Fruit fly (Drosophila melanogaster) whole organism, embryonic: ENCODE results near the gene CG5013.

Experiments used
- CG10321 ChIP-seq: fragments of 200-800 bp; sonication (Bioruptor generic); IDR thresholded peaks from 2 replicates; pipeline ENCODE4 v1.3.6; 2022; ENCODE audit warnings: missing biosample characterization, missing genetic modification characterization
- CG10462 ChIP-seq: fragments of 200-800 bp; sonication (Bioruptor generic); optimal IDR thresholded peaks from 2 replicates; lab custom pipeline; 2016; ENCODE audit warnings: missing biosample characterization, missing genetic modification characterization
- CG10959 ChIP-seq: fragments of 200-800 bp; sonication (Bioruptor generic); IDR thresholded peaks from 2 replicates; pipeline ENCODE4 v1.3.6; 2022; ENCODE audit warnings: missing biosample characterization, missing genetic modification characterization
- CG11085 ChIP-seq: fragments of 200-800 bp; sonication (Bioruptor generic); IDR thresholded peaks from 2 replicates; pipeline ENCODE4 v1.3.6; 2022; ENCODE audit warnings: missing biosample characterization, missing genetic modification characterization
- CG12104 ChIP-seq: fragments of 200-800 bp; sonication (Bioruptor generic); optimal IDR thresholded peaks from 3 replicates; lab custom pipeline; 2016; ENCODE audit warnings: missing biosample characterization, missing genetic modification characterization
- CG12219 ChIP-seq: fragments of 200-800 bp; sonication (Bioruptor generic); optimal IDR thresholded peaks from 3 replicates; lab custom pipeline; 2018; ENCODE audit warnings: missing biosample characterization, mild to moderate bottlenecking, missing genetic modification characterization
- CG12744 ChIP-seq: fragments of 200-800 bp; sonication (Bioruptor generic); optimal IDR thresholded peaks from 2 replicates; lab custom pipeline; 2016; ENCODE audit warnings: missing biosample characterization, missing genetic modification characterization
- CG12769 ChIP-seq: fragments of 200-800 bp; sonication (Bioruptor generic); optimal IDR thresholded peaks from 2 replicates; lab custom pipeline; 2019; ENCODE audit warnings: missing biosample characterization, mild to moderate bottlenecking, missing genetic modification characterization, moderate library complexity
- CG13424 ChIP-seq: fragments of 200-800 bp; sonication (Bioruptor generic); optimal IDR thresholded peaks from 2 replicates; lab custom pipeline; 2019; ENCODE audit warnings: missing biosample characterization, mild to moderate bottlenecking, missing genetic modification characterization, moderate library complexity
- CG14710 ChIP-seq: fragments of 200-800 bp; sonication (Bioruptor generic); optimal IDR thresholded peaks from 3 replicates; lab custom pipeline; 2019; ENCODE audit warnings: missing biosample characterization, mild to moderate bottlenecking, missing genetic modification characterization, moderate library complexity
- CG15514 ChIP-seq: fragments of 200-800 bp; sonication (Bioruptor generic); optimal IDR thresholded peaks from 3 replicates; lab custom pipeline; 2017; ENCODE audit warnings: missing biosample characterization, missing genetic modification characterization, mild to moderate bottlenecking, moderate library complexity, missing genetic modification reagents
- CG2120 ChIP-seq: fragments of 200-800 bp; sonication (Bioruptor generic); optimal IDR thresholded peaks from 3 replicates; lab custom pipeline; 2016; ENCODE audit warnings: missing biosample characterization, missing genetic modification characterization
- CG31365 ChIP-seq: fragments of 200-800 bp; sonication (Bioruptor generic); optimal IDR thresholded peaks from 2 replicates; lab custom pipeline; 2018; ENCODE audit warnings: missing biosample characterization, mild to moderate bottlenecking, missing genetic modification characterization
- CG32532 ChIP-seq: fragments of 200-800 bp; sonication (Bioruptor generic); IDR thresholded peaks from 2 replicates; pipeline ENCODE4 v1.3.6; 2022; ENCODE audit warnings: missing biosample characterization, missing genetic modification characterization
- CG32767 ChIP-seq: fragments of 200-800 bp; sonication (Bioruptor generic); IDR thresholded peaks from 2 replicates; pipeline ENCODE4 v1.3.6; 2022; ENCODE audit warnings: missing biosample characterization, missing genetic modification characterization
- CG3838 ChIP-seq: fragments of 200-800 bp; sonication (Bioruptor generic); optimal IDR thresholded peaks from 3 replicates; lab custom pipeline; 2016; ENCODE audit warnings: missing biosample characterization, missing genetic modification characterization
- CG4328 ChIP-seq: fragments of 200-800 bp; sonication (Bioruptor generic); optimal IDR thresholded peaks from 3 replicates; lab custom pipeline; 2017; ENCODE audit warnings: missing biosample characterization, missing genetic modification reagents, missing genetic modification characterization
- CG6791 ChIP-seq: fragments of 200-800 bp; sonication (Bioruptor generic); IDR thresholded peaks from 3 replicates; pipeline ENCODE4 v1.3.6; 2022; ENCODE audit warnings: missing biosample characterization, missing genetic modification characterization; ENCODE audit not compliant: partially characterized antibody
- CG9215 ChIP-seq: fragments of 200-800 bp; sonication (Bioruptor generic); IDR thresholded peaks from 2 replicates; pipeline ENCODE4 v1.3.6; 2022; ENCODE audit warnings: missing biosample characterization, missing genetic modification characterization
- CoRest ChIP-seq: fragments of 200-800 bp; sonication (Bioruptor generic); optimal IDR thresholded peaks from 3 replicates; lab custom pipeline; 2018; ENCODE audit warnings: missing biosample characterization, mild to moderate bottlenecking, missing genetic modification characterization, moderate library complexity
- GATAe ChIP-seq: fragments of 200-800 bp; sonication (Bioruptor generic); conservative IDR thresholded peaks from 2 replicates; pipeline ENCODE4 v1.3.6; 2022; ENCODE audit warnings: missing biosample characterization, missing genetic modification characterization
- H15 ChIP-seq: fragments of 200-800 bp; sonication (Bioruptor generic); IDR thresholded peaks from 3 replicates; pipeline ENCODE4 v1.3.6; 2022; ENCODE audit warnings: missing biosample characterization, missing genetic modification characterization
- HLH54F ChIP-seq: fragments of 200-800 bp; sonication (Bioruptor generic); optimal IDR thresholded peaks from 3 replicates; lab custom pipeline; 2016; ENCODE audit warnings: missing biosample characterization, missing genetic modification characterization
- Hand ChIP-seq: fragments of 200-800 bp; sonication (Bioruptor generic); optimal IDR thresholded peaks from 2 replicates; lab custom pipeline; 2017; ENCODE audit warnings: mild to moderate bottlenecking, missing biosample characterization, missing genetic modification reagents, missing genetic modification characterization
- Med ChIP-seq: fragments of 200-800 bp; sonication (Bioruptor generic); peaks from one replicate; lab custom pipeline; 2016; ENCODE audit warnings: missing biosample characterization, missing genetic modification characterization, mild to moderate bottlenecking, inconsistent platforms, moderate library complexity
- NC2α ChIP-seq: fragments of 200-800 bp; sonication (Bioruptor generic); optimal IDR thresholded peaks from 2 replicates; lab custom pipeline; 2016; ENCODE audit warnings: missing biosample characterization, missing genetic modification characterization
- NC2β ChIP-seq: fragments of 200-800 bp; sonication (Bioruptor generic); optimal IDR thresholded peaks from 2 replicates; lab custom pipeline; 2016; ENCODE audit warnings: missing biosample characterization, missing genetic modification characterization
- NK7.1 ChIP-seq: fragments of 200-800 bp; sonication (Bioruptor generic); optimal IDR thresholded peaks from 3 replicates; lab custom pipeline; 2016; ENCODE audit warnings: missing biosample characterization, missing genetic modification characterization
- Ssrp ChIP-seq: fragments of 200-800 bp; sonication (Bioruptor generic); optimal IDR thresholded peaks from 2 replicates; lab custom pipeline; 2018; ENCODE audit warnings: missing biosample characterization, mild to moderate bottlenecking, missing genetic modification characterization, moderate library complexity
- aop ChIP-seq: fragments of 200-800 bp; sonication (Bioruptor generic); IDR thresholded peaks from 2 replicates; pipeline ENCODE4 v1.3.6; 2022; ENCODE audit warnings: missing biosample characterization, missing genetic modification characterization
- da ChIP-seq: fragments of 200-800 bp; sonication (Bioruptor generic); optimal IDR thresholded peaks from 2 replicates; lab custom pipeline; 2016; ENCODE audit warnings: missing biosample characterization, missing genetic modification characterization
- dati ChIP-seq: fragments of 200-800 bp; sonication (Bioruptor generic); IDR thresholded peaks from 2 replicates; pipeline ENCODE4 v1.3.6; 2022; ENCODE audit warnings: missing biosample characterization, missing genetic modification characterization
- dimm ChIP-seq: fragments of 200-800 bp; sonication (Bioruptor generic); IDR thresholded peaks from 2 replicates; pipeline ENCODE4 v1.3.6; 2022; ENCODE audit warnings: missing biosample characterization, missing genetic modification characterization
- dmrt99B ChIP-seq: fragments of 200-800 bp; sonication (Bioruptor generic); optimal IDR thresholded peaks from 2 replicates; lab custom pipeline; 2018; ENCODE audit warnings: missing biosample characterization, mild to moderate bottlenecking, missing genetic modification characterization, moderate library complexity
- fd96Cb ChIP-seq: fragments of 200-800 bp; sonication (Bioruptor generic); optimal IDR thresholded peaks from 2 replicates; lab custom pipeline; 2018; ENCODE audit warnings: missing biosample characterization, mild to moderate bottlenecking, missing genetic modification characterization, moderate library complexity
- h ChIP-seq: fragments of >200 bp; optimal IDR thresholded peaks from 2 replicates; lab custom pipeline; 2017
- ind ChIP-seq: fragments of 200-800 bp; sonication (Bioruptor generic); optimal IDR thresholded peaks from 3 replicates; lab custom pipeline; 2016; ENCODE audit warnings: missing biosample characterization, missing genetic modification characterization
- inv ChIP-seq: fragments of 200-800 bp; sonication (Bioruptor generic); IDR thresholded peaks from 2 replicates; pipeline ENCODE4 v1.3.6; 2022; ENCODE audit warnings: missing biosample characterization, missing genetic modification characterization; ENCODE audit not compliant: partially characterized antibody
- kay ChIP-seq: fragments of 200-800 bp; sonication (Bioruptor generic); optimal IDR thresholded peaks from 2 replicates; lab custom pipeline; 2016; ENCODE audit warnings: missing biosample characterization, missing genetic modification characterization
- lab ChIP-seq: fragments of 200-800 bp; sonication (Bioruptor generic); optimal IDR thresholded peaks from 3 replicates; lab custom pipeline; 2017; ENCODE audit warnings: missing biosample characterization, missing genetic modification characterization, mild to moderate bottlenecking, moderate library complexity, missing genetic modification reagents
- oc ChIP-seq: fragments of 200-800 bp; sonication (Bioruptor generic); optimal IDR thresholded peaks from 2 replicates; lab custom pipeline; 2018; ENCODE audit warnings: missing biosample characterization, mild to moderate bottlenecking, missing genetic modification characterization, moderate library complexity
- pan ChIP-seq, 4 experiments: fragments of >200 bp in 3 of 4; fragments of 200-800 bp in 1 of 4; sonication (Bioruptor generic) in 1 of 4; optimal IDR thresholded peaks in 3 of 4; IDR thresholded peaks in 1 of 4; 2 replicates each; pipeline versions ENCODE4 v1.3.6 to Lab custom; 2017 to 2022; ENCODE audit warnings: missing biosample characterization in 2 of 4, missing genetic modification characterization in 2 of 4, mixed read lengths in 1 of 4
- peb ChIP-seq: fragments of 200-800 bp; sonication (Bioruptor generic); IDR thresholded peaks from 2 replicates; pipeline ENCODE4 v1.3.6; 2022; ENCODE audit warnings: missing biosample characterization, missing genetic modification characterization
- rib ChIP-seq: fragments of 200-800 bp; sonication (Bioruptor generic); IDR thresholded peaks from 2 replicates; pipeline ENCODE4 v1.3.6; 2022; ENCODE audit warnings: missing biosample characterization, missing genetic modification characterization
- sima ChIP-seq: fragments of 200-800 bp; sonication (Bioruptor generic); optimal IDR thresholded peaks from 2 replicates; lab custom pipeline; 2016; ENCODE audit warnings: missing biosample characterization, missing genetic modification characterization
- sisA ChIP-seq: fragments of 200-800 bp; sonication (Bioruptor generic); IDR thresholded peaks from 2 replicates; pipeline ENCODE4 v1.3.6; 2022; ENCODE audit warnings: missing biosample characterization, missing genetic modification characterization
- vvl ChIP-seq: fragments of 200-800 bp; sonication (Bioruptor generic); IDR thresholded peaks from 2 replicates; pipeline ENCODE4 v1.3.6; 2022; ENCODE audit warnings: missing biosample characterization, missing genetic modification characterization

CG5013 gene

dm6 chr3R:16094011-16094729 lies 44.7 kb downstream of the CG5013 start (continued):
- TF ChIP-seq inv (GFP tag; lab: Robert Waterston, UW) (no peak), H15 (GFP tag; lab: Robert Waterston, UW) (0 out of 3 replicates have a peak, but pooled peaks have one; percentile 40), CG15514 (GFP tag; lab: Kevin White, UChicago) (no peak), NK7.1 (GFP tag; lab: Kevin White, UChicago) (no peak), Hand (GFP tag; lab: Kevin White, UChicago) (no peak), CG32532 (GFP tag; lab: Robert Waterston, UW) (no peak), dati (no peak), kay (peak; percentile 56), CG3838 (GFP tag; lab: Kevin White, UChicago) (no peak), lab (peak; percentile 43), pan (optimal IDR thresholded peaks at IDR 0.05; lab: Kevin White, UChicago) (peak in 1 of 2 experiments; percentile 59), pan (GFP tag; optimal IDR thresholded peaks at IDR 0.05 in 1 of 2, IDR thresholded peaks at IDR 0.05 in 1 of 2) (no peak), CG11085 (GFP tag; lab: Robert Waterston, UW) (no peak), HLH54F (GFP tag; lab: Kevin White, UChicago) (no peak), CG10462 (GFP tag; lab: Kevin White, UChicago) (peak; percentile 56), CG12744 (GFP tag; lab: Kevin White, UChicago) (no peak), da (GFP tag; lab: Kevin White, UChicago) (no peak), CG6791 (no peak), dmrt99B (peak; percentile 91), h (no peak), CG10959 (GFP tag; lab: Robert Waterston, UW) (no peak), GATAe (GFP tag; lab: Robert Waterston, UW) (no peak), oc (tag; lab: Kevin White, UChicago) (peak; percentile 49), aop (GFP tag; lab: Robert Waterston, UW) (no peak), CG13424 (tag; lab: Kevin White, UChicago) (peak; percentile 86)

- TF ChIP-seq sima (GFP tag; lab: Kevin White, UChicago), result no peak
- 0 out of 2 replicates have a peak, but pooled peaks have one; percentile 5 for TF ChIP-seq vvl
- TF ChIP-seq ind (GFP tag; lab: Kevin White, UChicago), result no peak
- peak; percentile 58 for TF ChIP-seq CG12769 (tag; lab: Kevin White, UChicago)
- 0 out of 2 replicates have a peak, but pooled peaks have one; percentile 29 for TF ChIP-seq rib (GFP tag; lab: Robert Waterston, UW)
- TF ChIP-seq CG2120 (GFP tag; lab: Kevin White, UChicago), result peak; percentile 13
- TF ChIP-seq CG32767 (GFP tag; lab: Robert Waterston, UW), result peak; percentile 25; the same call in 1 of the 2 replicates
- no peak for TF ChIP-seq CoRest (tag; lab: Kevin White, UChicago)
- TF ChIP-seq Med (GFP tag; lab: Kevin White, UChicago), result peak; percentile 64
Measured at dm6 chr3R:16094918-16095317, 45.4 kb downstream of the CG5013 start.

- TF ChIP-seq H15 (GFP tag; lab: Robert Waterston, UW) (peak; percentile 84), CG12219 (peak; percentile 72), NC2β (GFP tag; lab: Kevin White, UChicago) (peak; percentile 70), CG9215 (peak; percentile 70), sisA (GFP tag; lab: Robert Waterston, UW) (peak; percentile 82), dimm (peak; percentile 56), CG12104 (peak; percentile 27), Ssrp (tag; lab: Kevin White, UChicago) (peak; percentile 76), peb (GFP tag; lab: Robert Waterston, UW) (peak; percentile 84), CG14710 (tag; lab: Kevin White, UChicago) (peak; percentile 85), CG31365 (tag; lab: Kevin White, UChicago) (no peak), fd96Cb (tag; lab: Kevin White, UChicago) (peak; percentile 93), CG10321 (GFP tag; lab: Robert Waterston, UW) (peak; percentile 41; the same call in 1 of the 2 replicates), NC2α (GFP tag; lab: Kevin White, UChicago) (peak; percentile 64), CG4328 (GFP tag; lab: Kevin White, UChicago) (no peak)
Measured at dm6 chr3R:16097661-16098329, 48.3 kb downstream of the CG5013 start.
